Fruit fly (Drosophila melanogaster): ENCODE results near the gene Prosalpha4.

Prosalpha4 gene

DNA sequence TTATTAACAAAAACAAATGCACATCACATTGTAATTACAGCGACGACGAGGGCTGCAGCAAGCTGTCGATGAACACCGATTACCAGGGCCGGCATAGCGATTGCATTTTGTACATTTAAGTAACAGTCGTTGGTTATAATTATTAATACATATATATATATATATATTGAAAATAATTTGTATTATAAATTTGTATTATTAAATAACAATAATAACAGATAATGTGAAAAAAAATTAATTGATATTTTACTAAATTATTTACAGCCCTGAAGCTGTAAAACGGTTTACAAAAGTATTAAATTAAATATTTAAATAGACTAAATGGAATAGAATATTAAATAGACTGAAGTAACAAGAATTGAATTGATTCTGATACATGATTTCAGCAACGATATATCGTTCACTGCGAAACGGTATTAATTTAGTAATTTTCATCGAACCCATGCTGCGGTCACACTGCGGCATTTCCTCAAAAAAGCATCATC lies at the start of gene Prosalpha4, which contains the start of gene kat80:
TSS of gene Prosalpha4 (plus strand) at position 417 of the 485 bp plus-strand sequence.
TSS of gene kat80 (minus strand) at position 327 of the 485 bp plus-strand sequence.
- no peak for TF ChIP-seq insv (optimal IDR thresholded peaks at IDR 0.05)
- TF ChIP-seq psq (optimal IDR thresholded peaks at IDR 0.05), result no peak
- no peak for TF ChIP-seq ttk (optimal IDR thresholded peaks at IDR 0.05)
- no peak for TF ChIP-seq Sin3A (optimal IDR thresholded peaks at IDR 0.05)
- no peak for TF ChIP-seq h (optimal IDR thresholded peaks at IDR 0.05)
- no peak for TF ChIP-seq Myc (optimal IDR thresholded peaks at IDR 0.05)

DNA sequence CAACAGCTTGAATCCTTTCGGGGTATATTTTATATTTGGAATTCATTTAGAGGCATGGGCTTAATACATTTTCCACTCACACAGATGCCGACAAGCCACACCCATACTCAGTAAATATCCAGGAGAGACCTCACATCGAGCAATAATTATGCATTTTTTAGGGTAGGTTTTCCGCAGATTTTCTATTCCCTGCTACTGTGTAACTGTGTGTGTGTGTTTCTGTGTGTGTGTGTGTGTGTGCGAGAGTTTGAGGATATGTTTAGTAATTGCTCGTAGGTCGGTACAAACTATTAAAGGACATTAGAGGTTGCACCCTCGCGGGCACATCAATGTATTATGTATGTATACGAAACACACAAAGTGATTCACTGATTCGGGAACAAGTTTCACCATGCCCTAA lies 44.8 kb upstream of the Prosalpha4 start:
- no peak for TF ChIP-seq psq (optimal IDR thresholded peaks at IDR 0.05)

DNA sequence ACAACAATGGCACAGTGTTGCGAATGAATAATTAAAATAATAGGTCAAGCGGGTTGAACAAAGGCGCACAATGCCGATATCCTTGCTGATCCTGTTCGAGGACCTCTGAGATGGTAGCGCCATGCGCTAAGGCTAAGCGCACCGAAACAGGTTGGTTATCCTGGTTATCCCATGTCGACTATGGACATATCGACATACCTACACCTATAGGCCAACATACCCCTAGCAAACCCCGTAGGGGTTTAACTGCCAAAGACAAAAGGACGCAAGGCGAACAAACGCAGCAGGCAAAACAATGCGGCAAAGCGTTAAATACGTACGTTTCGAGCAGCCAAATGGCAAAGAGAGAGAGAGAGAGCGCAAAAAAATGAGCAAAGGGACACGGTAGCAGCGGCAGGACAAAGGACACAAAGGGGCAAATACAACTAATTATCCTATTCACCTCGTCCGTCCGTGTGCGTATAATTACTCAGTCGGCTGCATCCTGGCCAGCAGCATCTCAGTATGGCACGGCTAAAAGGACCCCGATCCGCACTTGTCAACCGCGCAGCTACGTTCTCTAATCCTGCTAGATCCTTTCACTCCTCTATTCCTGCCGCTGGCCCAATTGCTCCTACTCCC lies 34.1 kb upstream of the Prosalpha4 start:
- TF ChIP-seq Myc (optimal IDR thresholded peaks at IDR 0.05), result no peak
- TF ChIP-seq h (optimal IDR thresholded peaks at IDR 0.05), result no peak
- no peak for TF ChIP-seq Sin3A (optimal IDR thresholded peaks at IDR 0.05)
- no peak for TF ChIP-seq ttk (optimal IDR thresholded peaks at IDR 0.05)
- no peak for TF ChIP-seq insv (optimal IDR thresholded peaks at IDR 0.05)
- TF ChIP-seq psq (optimal IDR thresholded peaks at IDR 0.05), result no peak

DNA sequence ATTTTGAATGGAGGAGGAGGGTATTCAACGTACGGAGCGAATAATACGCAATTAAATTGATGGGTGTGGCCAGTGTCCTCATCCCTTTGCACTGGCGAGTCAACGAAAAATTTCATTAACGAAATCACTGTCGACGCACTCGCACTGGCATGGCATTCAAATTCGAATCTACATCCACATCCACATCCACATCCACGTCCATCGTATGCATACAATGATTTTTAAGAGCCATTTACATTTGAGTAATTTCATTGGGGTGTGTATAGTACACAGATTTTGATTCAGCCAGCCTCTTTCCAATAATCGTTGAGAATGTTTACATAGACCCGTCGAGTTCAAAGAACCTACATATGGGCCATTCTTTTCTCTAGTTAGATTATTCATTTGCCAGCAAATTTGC lies 32.1 kb upstream of the Prosalpha4 start:
- TF ChIP-seq Myc (optimal IDR thresholded peaks at IDR 0.05) (no peak), psq (optimal IDR thresholded peaks at IDR 0.05) (no peak), insv (optimal IDR thresholded peaks at IDR 0.05) (no peak), h (optimal IDR thresholded peaks at IDR 0.05) (no peak), Sin3A (optimal IDR thresholded peaks at IDR 0.05) (no peak), ttk (optimal IDR thresholded peaks at IDR 0.05) (no peak)

DNA sequence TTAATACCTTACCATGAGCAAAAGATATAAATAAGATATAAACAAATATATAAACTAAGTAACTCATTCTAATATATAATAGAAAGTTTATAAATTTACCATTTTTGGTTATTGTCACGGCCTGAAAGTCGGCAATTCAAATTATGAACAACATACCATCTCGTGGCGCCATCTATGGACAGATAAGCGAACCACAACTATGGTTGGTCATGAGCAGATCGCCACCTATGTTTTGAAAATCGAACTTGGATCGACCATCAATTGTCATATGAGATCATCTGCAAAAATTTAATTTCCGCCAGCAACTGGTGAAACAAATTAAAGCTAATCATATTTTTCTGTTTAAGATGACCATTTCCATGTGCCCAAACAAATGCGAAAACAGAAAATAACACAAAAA lies 31.3 kb upstream of the Prosalpha4 start:
- no peak for TF ChIP-seq insv (optimal IDR thresholded peaks at IDR 0.05)
- TF ChIP-seq Sin3A (optimal IDR thresholded peaks at IDR 0.05), result no peak
- no peak for TF ChIP-seq Myc (optimal IDR thresholded peaks at IDR 0.05)
- TF ChIP-seq ttk (optimal IDR thresholded peaks at IDR 0.05), result no peak
- no peak for TF ChIP-seq psq (optimal IDR thresholded peaks at IDR 0.05)
- no peak for TF ChIP-seq h (optimal IDR thresholded peaks at IDR 0.05)

DNA sequence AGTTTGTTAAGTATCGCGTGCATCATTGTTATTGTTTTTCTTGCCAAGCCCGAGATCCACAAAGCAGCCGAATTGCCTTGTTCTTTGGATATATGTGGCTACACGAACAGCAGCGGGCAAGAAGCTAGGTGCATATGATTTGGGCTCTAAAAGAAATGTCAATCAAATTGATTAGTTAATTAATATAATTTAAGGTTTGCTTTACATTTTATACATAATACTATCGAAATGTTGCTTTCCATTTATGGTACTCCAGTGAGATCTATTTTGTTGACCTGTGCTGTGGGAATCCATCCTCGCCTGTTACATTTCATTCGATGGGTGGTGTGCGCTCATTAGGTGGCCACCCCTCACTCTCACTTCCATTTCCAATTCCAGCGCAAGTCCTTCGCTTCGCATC lies 12.7 kb upstream of the Prosalpha4 start:
- no peak for TF ChIP-seq h (optimal IDR thresholded peaks at IDR 0.05)
- no peak for TF ChIP-seq Sin3A (optimal IDR thresholded peaks at IDR 0.05)
- no peak for TF ChIP-seq Myc (optimal IDR thresholded peaks at IDR 0.05)
- no peak for TF ChIP-seq psq (optimal IDR thresholded peaks at IDR 0.05)
- no peak for TF ChIP-seq insv (optimal IDR thresholded peaks at IDR 0.05)
- no peak for TF ChIP-seq ttk (optimal IDR thresholded peaks at IDR 0.05)

DNA sequence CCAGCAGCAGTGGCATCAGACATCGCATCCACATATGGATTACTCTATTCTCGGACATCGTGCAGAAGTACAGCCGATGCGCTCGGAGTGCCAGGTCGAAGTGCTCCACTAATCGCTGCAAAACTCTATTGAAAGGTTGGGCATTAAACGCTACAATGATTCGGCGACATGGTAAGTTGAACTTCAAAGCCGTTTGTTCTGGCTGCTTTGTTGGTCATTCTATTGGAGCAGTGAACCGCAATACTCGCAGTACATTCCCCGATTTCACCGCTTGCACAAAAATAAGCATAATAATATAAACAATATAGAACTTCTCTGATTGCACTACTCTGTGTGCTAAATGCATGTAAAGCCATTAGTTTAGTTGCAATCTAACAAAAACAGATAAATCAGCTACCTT lies 9.6 kb upstream of the Prosalpha4 start, which contains the start of gene CG12507:
TSS of gene CG12507 (minus strand) at position 101 of the 400 bp plus-strand sequence.
- TF ChIP-seq psq (optimal IDR thresholded peaks at IDR 0.05) (no peak), Myc (optimal IDR thresholded peaks at IDR 0.05) (no peak), ttk (optimal IDR thresholded peaks at IDR 0.05) (no peak), h (optimal IDR thresholded peaks at IDR 0.05) (no peak), Sin3A (optimal IDR thresholded peaks at IDR 0.05) (no peak), insv (optimal IDR thresholded peaks at IDR 0.05) (no peak)

DNA sequence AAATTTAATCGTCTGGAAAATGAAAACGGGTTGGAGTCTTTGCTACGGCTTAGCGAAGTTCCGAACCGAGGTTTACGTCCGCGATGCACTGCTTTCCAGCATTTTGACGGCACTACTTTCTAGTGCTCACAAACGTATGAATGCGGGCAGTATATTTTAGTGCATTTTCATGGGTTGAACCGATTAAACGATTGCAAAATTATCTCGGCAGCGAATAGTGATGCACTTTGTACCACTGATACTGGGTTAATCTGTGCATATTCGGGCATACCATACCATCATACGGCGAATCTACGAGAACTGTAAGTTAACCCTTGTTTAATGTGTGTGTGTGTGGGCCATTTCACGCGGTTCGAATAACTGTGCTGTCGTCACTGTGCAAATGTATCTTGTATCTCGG lies 5.3 kb upstream of the Prosalpha4 start, which contains the start of gene Mfe2:
TSS of gene Mfe2 (plus strand) at position 157 of the 400 bp plus-strand sequence.
- TF ChIP-seq psq (optimal IDR thresholded peaks at IDR 0.05), result no peak
- no peak for TF ChIP-seq Sin3A (optimal IDR thresholded peaks at IDR 0.05)
- TF ChIP-seq ttk (optimal IDR thresholded peaks at IDR 0.05), result no peak
- TF ChIP-seq h (optimal IDR thresholded peaks at IDR 0.05), result no peak
- no peak for TF ChIP-seq Myc (optimal IDR thresholded peaks at IDR 0.05)
- no peak for TF ChIP-seq insv (optimal IDR thresholded peaks at IDR 0.05)

DNA sequence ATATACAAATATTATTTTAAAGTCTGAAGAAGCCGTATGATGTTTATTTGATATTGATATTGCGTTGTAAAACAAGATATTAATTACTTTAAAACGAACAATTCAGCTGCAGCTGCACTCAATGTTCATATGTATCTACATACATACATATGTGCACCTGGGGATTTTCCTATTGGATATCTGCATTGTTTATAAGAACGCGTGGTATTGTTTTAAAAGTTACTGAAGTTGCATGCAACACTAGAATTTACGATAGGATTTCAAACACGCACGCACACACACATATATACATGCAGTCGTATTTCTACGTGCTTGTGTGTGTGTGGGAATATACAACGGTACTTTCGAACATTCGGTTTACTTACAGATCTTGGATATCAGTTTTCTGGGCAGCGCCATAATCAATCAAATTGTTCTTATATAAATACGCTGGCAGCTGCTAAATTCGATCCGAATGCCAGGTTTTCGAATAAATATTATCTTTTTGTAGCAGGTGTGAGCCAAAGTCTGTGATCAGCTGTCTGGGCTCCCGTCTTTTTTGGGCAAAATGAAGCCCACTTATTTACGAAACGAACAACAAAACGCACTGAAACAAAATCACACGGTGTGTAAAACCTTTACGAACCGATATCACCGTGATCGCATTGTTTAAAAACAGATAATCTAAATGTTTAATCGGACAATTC lies 759 bp upstream of the Prosalpha4 start:
- TF ChIP-seq h (optimal IDR thresholded peaks at IDR 0.05) (no peak), ttk (optimal IDR thresholded peaks at IDR 0.05) (no peak), Myc (optimal IDR thresholded peaks at IDR 0.05) (no peak), insv (optimal IDR thresholded peaks at IDR 0.05) (no peak), Sin3A (optimal IDR thresholded peaks at IDR 0.05) (no peak), psq (optimal IDR thresholded peaks at IDR 0.05) (no peak)

DNA sequence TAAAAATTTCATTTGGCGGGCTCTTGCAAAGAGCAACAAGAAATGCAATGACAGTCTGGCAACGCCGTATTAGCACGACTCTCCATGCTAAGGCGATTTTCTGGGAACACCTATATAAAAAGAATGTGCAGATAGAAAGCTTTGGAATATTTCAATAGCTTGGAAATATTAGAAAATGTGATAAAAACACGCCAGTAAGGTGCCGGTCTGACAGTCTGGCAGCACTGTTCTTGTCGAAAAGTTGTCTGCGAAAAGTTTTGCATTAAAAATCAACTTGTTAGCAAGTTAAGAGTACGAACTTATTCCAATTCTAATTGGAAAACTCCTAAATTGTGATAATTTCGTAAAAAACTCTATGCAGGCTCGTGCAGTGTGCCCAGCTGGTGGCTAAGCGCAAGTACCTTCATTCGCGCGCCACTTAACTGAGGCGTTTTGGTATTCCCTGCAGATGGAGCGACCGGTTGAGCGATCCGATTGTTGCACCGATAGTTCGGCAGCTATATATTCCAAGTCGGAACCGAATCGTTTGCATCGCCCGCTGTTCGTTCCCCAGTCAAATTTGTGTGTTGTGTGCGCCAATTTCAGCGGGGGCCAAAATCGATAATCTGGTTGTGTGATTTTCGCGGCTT lies 1.9 kb downstream of the Prosalpha4 start, which contains the start of gene eas:
TSS of gene eas (plus strand) at position 451 of the 629 bp plus-strand sequence.
- TF ChIP-seq h (optimal IDR thresholded peaks at IDR 0.05) (no peak), insv (optimal IDR thresholded peaks at IDR 0.05) (no peak), ttk (optimal IDR thresholded peaks at IDR 0.05) (no peak), psq (optimal IDR thresholded peaks at IDR 0.05) (no peak), Myc (optimal IDR thresholded peaks at IDR 0.05) (no peak), Sin3A (optimal IDR thresholded peaks at IDR 0.05) (no peak)

DNA sequence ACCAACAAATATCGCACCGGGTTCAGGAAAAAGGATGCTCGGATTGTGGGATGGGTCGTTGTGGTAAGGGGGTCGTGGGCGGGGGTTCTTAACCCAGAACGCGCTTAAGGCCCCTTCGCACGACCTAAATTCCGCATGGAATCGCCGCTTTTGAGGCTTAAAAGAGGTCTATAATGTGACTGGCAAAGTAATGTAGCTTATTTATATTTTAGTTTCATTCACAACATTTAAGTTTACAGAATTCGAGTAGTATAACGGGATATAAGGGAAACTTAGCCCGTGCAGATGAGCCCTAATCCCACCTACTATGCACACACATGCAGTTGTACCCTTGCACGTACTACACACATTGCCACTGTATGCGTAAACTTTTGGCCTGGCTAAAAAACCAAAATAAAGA lies 2.7 kb downstream of the Prosalpha4 start:
- TF ChIP-seq ttk (optimal IDR thresholded peaks at IDR 0.05), result no peak
- TF ChIP-seq psq (optimal IDR thresholded peaks at IDR 0.05), result no peak
- no peak for TF ChIP-seq insv (optimal IDR thresholded peaks at IDR 0.05)
- no peak for TF ChIP-seq h (optimal IDR thresholded peaks at IDR 0.05)
- TF ChIP-seq Myc (optimal IDR thresholded peaks at IDR 0.05), result no peak
- no peak for TF ChIP-seq Sin3A (optimal IDR thresholded peaks at IDR 0.05)

DNA sequence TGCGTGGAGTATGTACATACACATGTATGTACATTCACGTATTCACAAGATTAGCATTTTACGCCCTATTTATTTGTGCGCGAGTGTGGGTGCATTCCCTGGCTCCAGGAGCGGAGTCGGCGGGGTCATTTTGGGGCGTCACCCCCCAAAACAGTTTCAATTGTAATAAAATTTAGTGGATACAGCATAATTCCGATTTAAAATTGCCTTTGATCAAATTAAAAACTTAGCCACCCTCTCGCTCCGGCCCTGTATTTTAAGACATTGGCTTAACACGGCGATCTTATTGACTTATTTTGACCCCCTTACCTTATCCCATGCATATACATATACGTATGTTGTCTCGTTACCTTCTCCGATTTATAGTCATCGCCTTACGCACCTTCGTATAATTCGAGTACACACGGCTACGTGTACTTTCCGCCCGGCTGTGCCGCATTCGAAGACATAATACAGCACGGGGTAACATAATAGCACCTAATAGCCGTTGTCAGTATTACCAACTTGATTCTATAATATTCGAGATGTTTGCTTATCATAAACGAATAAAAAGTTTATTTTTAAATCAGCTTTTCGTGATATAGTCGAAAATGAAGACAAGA lies 3.4 kb downstream of the Prosalpha4 start:
- TF ChIP-seq ttk (optimal IDR thresholded peaks at IDR 0.05) (no peak), psq (optimal IDR thresholded peaks at IDR 0.05) (no peak), h (optimal IDR thresholded peaks at IDR 0.05) (no peak), Myc (optimal IDR thresholded peaks at IDR 0.05) (no peak), Sin3A (optimal IDR thresholded peaks at IDR 0.05) (no peak), insv (optimal IDR thresholded peaks at IDR 0.05) (no peak)

Data from Kc167 (cell line).